Fruit fly (Drosophila melanogaster): ENCODE data around the gene dmt.

dmt gene

dm6 chr3R:9725121-9725956, 14.4 kb downstream of the dmt start, which contains the start of gene hyd:
TSS of gene hyd (minus strand) at chr3R:9725615.
- TF ChIP-seq fkh (GFP tag; optimal IDR thresholded peaks at IDR 0.05) (peak; percentile 55), dac (GFP tag; optimal IDR thresholded peaks at IDR 0.05) (no peak)

dm6 chr3R:9730784-9731183, 19.8 kb downstream of the dmt start, which contains the start of gene FoxP:
TSS of gene FoxP (minus strand) at chr3R:9730872.
- no peak for TF ChIP-seq dsx (GFP tag; optimal IDR thresholded peaks at IDR 0.05; ENCODE audit: poor library complexity, severe bottlenecking)
- no peak for TF ChIP-seq Sox102F (GFP tag; optimal IDR thresholded peaks at IDR 0.05)
- TF ChIP-seq Blimp-1 (GFP tag; optimal IDR thresholded peaks at IDR 0.05): no peak
- TF ChIP-seq CG6808 (GFP tag; optimal IDR thresholded peaks at IDR 0.05): no peak
- no peak for TF ChIP-seq CG4318 (GFP tag; optimal IDR thresholded peaks at IDR 0.05)
- TF ChIP-seq esn (GFP tag; optimal IDR thresholded peaks at IDR 0.05): no peak
- TF ChIP-seq CG31627 (GFP tag; optimal IDR thresholded peaks at IDR 0.05): no peak
- no peak for TF ChIP-seq CG8319 (GFP tag; optimal IDR thresholded peaks at IDR 0.05)
- TF ChIP-seq cyc (GFP tag; optimal IDR thresholded peaks at IDR 0.05): no peak
- TF ChIP-seq CG3919 (GFP tag; optimal IDR thresholded peaks at IDR 0.05): no peak
- TF ChIP-seq dac (GFP tag; optimal IDR thresholded peaks at IDR 0.05): no peak
- TF ChIP-seq fkh (GFP tag; optimal IDR thresholded peaks at IDR 0.05): no peak
- TF ChIP-seq CG6792 (GFP tag; optimal IDR thresholded peaks at IDR 0.05): no peak

- TF ChIP-seq Lpt (GFP tag; optimal IDR thresholded peaks at IDR 0.05) (no peak), CG8632 (GFP tag; optimal IDR thresholded peaks at IDR 0.05) (no peak), Eip78C (GFP tag) (no peak), topi (GFP tag; optimal IDR thresholded peaks at IDR 0.05) (no peak), net (GFP tag; optimal IDR thresholded peaks at IDR 0.05) (no peak), CG6792 (GFP tag; optimal IDR thresholded peaks at IDR 0.05) (no peak), eg (GFP tag; IDR thresholded peaks at IDR 0.05) (no peak), dac (GFP tag; optimal IDR thresholded peaks at IDR 0.05) (no peak), CG11294 (GFP tag; IDR thresholded peaks at IDR 0.05) (no peak), CG10669 (GFP tag; optimal IDR thresholded peaks at IDR 0.05) (no peak), Sox14 (GFP tag; optimal IDR thresholded peaks at IDR 0.05) (no peak), CG8319 (GFP tag; optimal IDR thresholded peaks at IDR 0.05) (no peak), Hr38 (GFP tag; optimal IDR thresholded peaks at IDR 0.05) (no peak), CG15336 (GFP tag; IDR thresholded peaks at IDR 0.05) (no peak), CG10631 (GFP tag; optimal IDR thresholded peaks at IDR 0.05) (no peak), CG4318 (GFP tag; optimal IDR thresholded peaks at IDR 0.05) (no peak), lz (GFP tag; optimal IDR thresholded peaks at IDR 0.05) (no peak), Sox15 (GFP tag; optimal IDR thresholded peaks at IDR 0.05) (no peak)
Measured at dm6 chr3R:9733150-9733549, 22.2 kb downstream of the dmt start, which contains the start of gene alphaTub85E. TSS of gene alphaTub85E (minus strand) at chr3R:9733250.

- peak; percentile 54 for TF ChIP-seq svp (GFP tag)
- TF ChIP-seq lz (GFP tag; optimal IDR thresholded peaks at IDR 0.05): no peak
- no peak for TF ChIP-seq acj6 (GFP tag; optimal IDR thresholded peaks at IDR 0.05)
Measured at dm6 chr3R:9735151-9735550, 24.2 kb downstream of the dmt start.

dm6 chr3R:9739793-9740192, 28.9 kb downstream of the dmt start, which contains the start of gene side-VII:
TSS of gene side-VII (minus strand) at chr3R:9739979.
- TF ChIP-seq Ets21C (GFP tag; optimal IDR thresholded peaks at IDR 0.05): no peak
- no peak for TF ChIP-seq achi (GFP tag; optimal IDR thresholded peaks at IDR 0.05)
- TF ChIP-seq acj6 (GFP tag; optimal IDR thresholded peaks at IDR 0.05): no peak
- no peak for TF ChIP-seq eg (GFP tag; IDR thresholded peaks at IDR 0.05)
- TF ChIP-seq CG15336 (GFP tag; IDR thresholded peaks at IDR 0.05): no peak
- TF ChIP-seq CG34406 (GFP tag; optimal IDR thresholded peaks at IDR 0.05): no peak
- no peak for TF ChIP-seq dsx (GFP tag; optimal IDR thresholded peaks at IDR 0.05; ENCODE audit: poor library complexity, severe bottlenecking)
- no peak for TF ChIP-seq vri (GFP tag; optimal IDR thresholded peaks at IDR 0.05)
- TF ChIP-seq fd59A (GFP tag; optimal IDR thresholded peaks at IDR 0.05): no peak
- TF ChIP-seq CG8119 (GFP tag; IDR thresholded peaks at IDR 0.05): no peak
- no peak for TF ChIP-seq cyc (GFP tag; optimal IDR thresholded peaks at IDR 0.05)

All from whole organism, prepupa.